Worm (Caenorhabditis elegans) whole organism, early embryonic: ENCODE data around the gene C07H6.9.

ENCODE experiments used
- B0310.2 ChIP-seq: sonication (generic microtip); optimal IDR thresholded peaks from 2 replicates; lab custom pipeline; 2016; ENCODE audit warnings: mild to moderate bottlenecking, missing genetic modification characterization, missing compliant biosample characterization
- F13C5.2 ChIP-seq: sonication (generic microtip); optimal IDR thresholded peaks from 2 replicates; lab custom pipeline; 2017; ENCODE audit warnings: mild to moderate bottlenecking, missing genetic modification characterization, inconsistent platforms, missing compliant biosample characterization
- aly-1 ChIP-seq: sonication (generic microtip); optimal IDR thresholded peaks from 2 replicates; lab custom pipeline; 2016; ENCODE audit warnings: missing genetic modification characterization, missing compliant biosample characterization
- ama-1 ChIP-seq: fragments of 150-350 bp; optimal IDR thresholded peaks from 2 replicates; lab custom pipeline; 2014
- ceh-13 ChIP-seq: fragments of 200-800 bp; sonication (Bioruptor generic); optimal IDR thresholded peaks from 2 replicates; lab custom pipeline; 2018; ENCODE audit warnings: mild to moderate bottlenecking, missing genetic modification characterization, missing compliant biosample characterization
- ceh-36 ChIP-seq: sonication (generic microtip); optimal IDR thresholded peaks from 2 replicates; lab custom pipeline; 2016; ENCODE audit warnings: missing genetic modification characterization, inconsistent platforms, missing compliant biosample characterization
- ets-7 ChIP-seq: sonication (generic microtip); optimal IDR thresholded peaks from 2 replicates; lab custom pipeline; 2016; ENCODE audit warnings: missing genotype, missing genetic modification characterization, missing compliant biosample characterization
- flt-1 ChIP-seq: fragments of 200-800 bp; sonication (Bioruptor generic); IDR thresholded peaks from 2 replicates; pipeline ENCODE4 v1.3.6; 2022; ENCODE audit warnings: missing genetic modification characterization, missing compliant biosample characterization
- hmbx-1 ChIP-seq: sonication (generic microtip); optimal IDR thresholded peaks from 2 replicates; lab custom pipeline; 2016; ENCODE audit warnings: mild to moderate bottlenecking, missing genetic modification characterization, missing compliant biosample characterization
- hmg-4 ChIP-seq: fragments of 200-800 bp; sonication (Bioruptor generic); optimal IDR thresholded peaks from 2 replicates; lab custom pipeline; 2018; ENCODE audit warnings: mild to moderate bottlenecking, missing genetic modification characterization, missing compliant biosample characterization
- hnd-1 ChIP-seq: sonication (generic microtip); optimal IDR thresholded peaks from 2 replicates; lab custom pipeline; 2016; ENCODE audit warnings: missing genetic modification characterization, missing compliant biosample characterization
- pes-1 ChIP-seq: fragments of 200-800 bp; sonication (Bioruptor generic); IDR thresholded peaks from 2 replicates; pipeline ENCODE4 v1.3.6; 2022; ENCODE audit warnings: missing genetic modification reagents, missing genetic modification characterization, missing compliant biosample characterization
- scrt-1 ChIP-seq: fragments of 200-800 bp; sonication (Bioruptor generic); IDR thresholded peaks from 2 replicates; pipeline ENCODE4 v1.3.6; 2022; ENCODE audit warnings: missing genetic modification characterization, missing compliant biosample characterization
- sea-1 ChIP-seq: fragments of 200-800 bp; sonication (Bioruptor generic); conservative IDR thresholded peaks from 2 replicates; pipeline ENCODE4 v1.3.6; 2022; ENCODE audit warnings: missing genetic modification characterization, missing compliant biosample characterization
- tbx-11 ChIP-seq: fragments of 200-800 bp; sonication (Bioruptor generic); IDR thresholded peaks from 2 replicates; pipeline ENCODE4 v1.3.6; 2022; ENCODE audit warnings: missing genetic modification characterization, missing compliant biosample characterization
- tbx-37 ChIP-seq: fragments of 200-800 bp; sonication (Bioruptor generic); conservative IDR thresholded peaks from 2 replicates; pipeline ENCODE4 v1.3.6; 2022; ENCODE audit warnings: missing genetic modification reagents, missing genetic modification characterization, missing compliant biosample characterization
- tra-4 ChIP-seq: sonication (generic microtip); optimal IDR thresholded peaks from 2 replicates; lab custom pipeline; 2017; ENCODE audit warnings: missing genetic modification characterization, missing compliant biosample characterization

The C07H6.9 gene

ce11 chrIII:7465347-7465746 lies 33.9 kb downstream of the C07H6.9 start, which contains the start of gene fum-1:
fum-1 (plus strand) TSS chrIII:7465605.
- TF ChIP-seq tra-4 (tag; lab: Kevin White, UChicago) = no peak
- TF ChIP-seq scrt-1 (GFP tag; lab: Robert Waterston, UW) = no peak

- TF ChIP-seq hmbx-1 (no peak), pes-1 (GFP tag; lab: Robert Waterston, UW) (no peak), tra-4 (tag; lab: Kevin White, UChicago) (no peak), ceh-13 (GFP tag; lab: Kevin White, UChicago) (no peak), sea-1 (GFP tag; lab: Robert Waterston, UW) (no peak)
Observed at ce11 chrIII:7463438-7464008, 35.7 kb downstream of the C07H6.9 start, which contains the start of gene H14A12.3. H14A12.3 (plus strand) TSS chrIII:7463797.

- TF ChIP-seq ceh-13 (GFP tag; lab: Kevin White, UChicago) (no peak), hmbx-1 (no peak), flt-1 (GFP tag; lab: Robert Waterston, UW) (no peak)
Observed at ce11 chrIII:7462295-7462694, 37.0 kb downstream of the C07H6.9 start, which contains the start of gene fipr-20. fipr-20 (minus strand) TSS chrIII:7462395.

ce11 chrIII:7460018-7460417 lies 39.3 kb downstream of the C07H6.9 start, which contains the start of gene mls-1:
mls-1 (plus strand) TSS chrIII:7460341.
- TF ChIP-seq tra-4 (tag; lab: Kevin White, UChicago) = no peak
- TF ChIP-seq aly-1 (tag; lab: Kevin White, UChicago) = no peak
- TF ChIP-seq F13C5.2 = no peak
- TF ChIP-seq ceh-13 (GFP tag; lab: Kevin White, UChicago) = no peak
- TF ChIP-seq tbx-11 (GFP tag; lab: Robert Waterston, UW) = no peak
- TF ChIP-seq sea-1 (GFP tag; lab: Robert Waterston, UW) = no peak
- no peak for TF ChIP-seq B0310.2 (tag; lab: Kevin White, UChicago)
- no peak for TF ChIP-seq hmg-4
- TF ChIP-seq ceh-36 (tag; lab: Kevin White, UChicago) = no peak
- no peak for TF ChIP-seq tbx-37 (GFP tag; lab: Robert Waterston, UW)
- TF ChIP-seq hnd-1 (tag; lab: Kevin White, UChicago) = no peak
- no peak for TF ChIP-seq ama-1
- TF ChIP-seq scrt-1 (GFP tag; lab: Robert Waterston, UW) = no peak
- TF ChIP-seq flt-1 (GFP tag; lab: Robert Waterston, UW) = no peak
- no peak for TF ChIP-seq hmbx-1
- TF ChIP-seq pes-1 (GFP tag; lab: Robert Waterston, UW) = no peak

ce11 chrIII:7458846-7459365 lies 40.4 kb downstream of the C07H6.9 start, which contains the start of the genes fipr-19 and fipr-18:
fipr-19 (minus strand) TSS chrIII:7458946.
fipr-18 (plus strand) TSS chrIII:7459315.
- TF ChIP-seq ceh-13 (GFP tag; lab: Kevin White, UChicago) (no peak), pes-1 (GFP tag; lab: Robert Waterston, UW) (no peak), aly-1 (tag; lab: Kevin White, UChicago) (no peak), hmg-4 (no peak), tra-4 (tag; lab: Kevin White, UChicago) (no peak), F13C5.2 (no peak), hmbx-1 (no peak), hnd-1 (tag; lab: Kevin White, UChicago) (no peak), tbx-37 (GFP tag; lab: Robert Waterston, UW) (no peak), sea-1 (GFP tag; lab: Robert Waterston, UW) (no peak), B0310.2 (tag; lab: Kevin White, UChicago) (no peak), scrt-1 (GFP tag; lab: Robert Waterston, UW) (no peak), ama-1 (no peak), tbx-11 (GFP tag; lab: Robert Waterston, UW) (no peak), flt-1 (GFP tag; lab: Robert Waterston, UW) (no peak), ets-7 (no peak)

ce11 chrIII:7456640-7457039 lies 42.6 kb downstream of the C07H6.9 start, which contains the start of gene Y69F12A.1:
Y69F12A.1 (plus strand) TSS chrIII:7456940.
- no peak for TF ChIP-seq tbx-11 (GFP tag; lab: Robert Waterston, UW)
- no peak for TF ChIP-seq ceh-36 (tag; lab: Kevin White, UChicago)
- TF ChIP-seq B0310.2 (tag; lab: Kevin White, UChicago) = no peak
- TF ChIP-seq hnd-1 (tag; lab: Kevin White, UChicago) = no peak
- TF ChIP-seq pes-1 (GFP tag; lab: Robert Waterston, UW) = no peak
- TF ChIP-seq sea-1 (GFP tag; lab: Robert Waterston, UW) = no peak
- TF ChIP-seq tra-4 (tag; lab: Kevin White, UChicago) = no peak
- TF ChIP-seq hmbx-1 = no peak
- TF ChIP-seq F13C5.2 = no peak
- no peak for TF ChIP-seq ceh-13 (GFP tag; lab: Kevin White, UChicago)
- no peak for TF ChIP-seq aly-1 (tag; lab: Kevin White, UChicago)

ce11 chrIII:7453653-7454124 lies 45.6 kb downstream of the C07H6.9 start, which contains the start of gene alh-12:
alh-12 (plus strand) TSS chrIII:7454074.
- no peak for TF ChIP-seq hnd-1 (tag; lab: Kevin White, UChicago)
- no peak for TF ChIP-seq pes-1 (GFP tag; lab: Robert Waterston, UW)
- no peak for TF ChIP-seq F13C5.2
